Worm (Caenorhabditis elegans) whole organism, dauer: Measurements from ENCODE around the gene dhs-12.

Source experiments
- unc-62 ChIP-seq: sonication (generic microtip); optimal IDR thresholded peaks from 2 replicates; lab custom pipeline; 2017; ENCODE audit warnings: missing biosample characterization, missing genetic modification reagents, missing genetic modification characterization

dhs-12 gene

ce11 chrIV:10176252-10176730 is 34.0 kb downstream of the dhs-12 start, which contains the start of gene rack-1:
Gene rack-1, plus strand, starts transcription at chrIV:10176680.
- no peak for TF ChIP-seq unc-62 (GFP tag; lab: Kevin White, UChicago)

ce11 chrIV:10177779-10178178 is 35.5 kb downstream of the dhs-12 start, which contains the start of gene mspn-1:
Gene mspn-1, plus strand, starts transcription at chrIV:10177968.
- TF ChIP-seq unc-62 (GFP tag; lab: Kevin White, UChicago), result no peak

- TF ChIP-seq unc-62 (GFP tag; lab: Kevin White, UChicago), result no peak
These were observed 38.0 kb downstream of the dhs-12 start, which contains the start of gene gta-1 for ce11 chrIV:10180133-10180749. Gene gta-1, plus strand, starts transcription at chrIV:10180660.

- no peak for TF ChIP-seq unc-62 (GFP tag; lab: Kevin White, UChicago)
These were observed 46.2 kb downstream of the dhs-12 start for ce11 chrIV:10188505-10188904.

- no peak for TF ChIP-seq unc-62 (GFP tag; lab: Kevin White, UChicago)
These were observed 48.3 kb downstream of the dhs-12 start for ce11 chrIV:10190586-10190985.

ce11 chrIV:10191498-10191897 is 49.2 kb downstream of the dhs-12 start:
- no peak for TF ChIP-seq unc-62 (GFP tag; lab: Kevin White, UChicago)

- TF ChIP-seq unc-62 (GFP tag; lab: Kevin White, UChicago), result no peak
These were observed 52.1 kb downstream of the dhs-12 start, which contains the start of gene ptrg-1 for ce11 chrIV:10194345-10194744. Gene ptrg-1, minus strand, starts transcription at chrIV:10194445.
